Worm (Caenorhabditis elegans) whole organism, L2 larva: Measurements from ENCODE around the gene spk-1.

Experiments
- nhr-237 ChIP-seq: fragments of 150-350 bp; optimal IDR thresholded peaks from 2 replicates; lab custom pipeline; 2014; ENCODE audit warnings: missing biosample characterization, missing genetic modification characterization
- zag-1 ChIP-seq: fragments of 150-350 bp; optimal IDR thresholded peaks from 2 replicates; lab custom pipeline; 2014; ENCODE audit warnings: missing biosample characterization, missing genetic modification characterization

- no peak for TF ChIP-seq zag-1 (tag; lab: Kevin White, UChicago)
- TF ChIP-seq nhr-237 = no peak
Measured at ce11 chrIII:9504347-9504746, 47.9 kb downstream of the spk-1 start.
